Worm (Caenorhabditis elegans) whole organism, mixed stage, embryonic: ENCODE data around the gene H40L08.2.

Source experiments
- lin-13 ChIP-seq: fragments of 150-350 bp; optimal IDR thresholded peaks from 2 replicates; lab custom pipeline; 2014; ENCODE audit warnings: missing biosample characterization, missing genetic modification characterization
- lsy-2 ChIP-seq: fragments of 150-350 bp; optimal IDR thresholded peaks from 2 replicates; lab custom pipeline; 2014; ENCODE audit warnings: missing biosample characterization, missing genetic modification characterization
- unc-62 ChIP-seq: fragments of 150-350 bp; optimal IDR thresholded peaks from 2 replicates; lab custom pipeline; 2014; ENCODE audit warnings: missing biosample characterization, missing genetic modification reagents, missing genetic modification characterization

ce11 chrX:15069242-15069641 lies 8.3 kb downstream of the H40L08.2 start, which contains the start of gene mam-6:
- TF ChIP-seq unc-62 (GFP tag; lab: Kevin White, UChicago) (no peak), lin-13 (tag; lab: Kevin White, UChicago) (no peak), lsy-2 (tag; lab: Kevin White, UChicago) (no peak)
